Fruit fly (Drosophila melanogaster) whole organism, embryonic: ENCODE results near the gene Fdx1.

Source experiments
- Asciz ChIP-seq: fragments of 200-800 bp; sonication (Bioruptor generic); optimal IDR thresholded peaks from 2 replicates; lab custom pipeline; 2017; ENCODE audit warnings: missing biosample characterization, mild to moderate bottlenecking, missing genetic modification characterization, missing genetic modification reagents
- B-H1 ChIP-seq: fragments of 200-800 bp; sonication (Bioruptor generic); IDR thresholded peaks from 3 replicates; pipeline ENCODE4 v1.3.6; 2022; ENCODE audit warnings: missing biosample characterization, missing genetic modification characterization
- Bteb2 ChIP-seq: fragments of 200-800 bp; sonication (Bioruptor generic); optimal IDR thresholded peaks from 2 replicates; lab custom pipeline; 2016; ENCODE audit warnings: missing biosample characterization, missing genetic modification characterization
- CG10147 ChIP-seq: fragments of 200-800 bp; sonication (Bioruptor generic); optimal IDR thresholded peaks from 2 replicates; lab custom pipeline; 2019; ENCODE audit warnings: missing biosample characterization, mild to moderate bottlenecking, missing genetic modification characterization, moderate library complexity
- CG10462 ChIP-seq: fragments of 200-800 bp; sonication (Bioruptor generic); optimal IDR thresholded peaks from 2 replicates; lab custom pipeline; 2016; ENCODE audit warnings: missing biosample characterization, missing genetic modification characterization
- CG11456 ChIP-seq: fragments of 200-800 bp; sonication (Bioruptor generic); IDR thresholded peaks from 3 replicates; pipeline ENCODE4 v1.3.6; 2022; ENCODE audit warnings: missing biosample characterization, missing genetic modification characterization
- CG12104 ChIP-seq: fragments of 200-800 bp; sonication (Bioruptor generic); optimal IDR thresholded peaks from 3 replicates; lab custom pipeline; 2016; ENCODE audit warnings: missing biosample characterization, missing genetic modification characterization
- CG12219 ChIP-seq: fragments of 200-800 bp; sonication (Bioruptor generic); optimal IDR thresholded peaks from 3 replicates; lab custom pipeline; 2018; ENCODE audit warnings: missing biosample characterization, mild to moderate bottlenecking, missing genetic modification characterization
- CG15601 ChIP-seq: fragments of 200-800 bp; sonication (Bioruptor generic); optimal IDR thresholded peaks from 3 replicates; lab custom pipeline; 2019; ENCODE audit warnings: missing biosample characterization, mild to moderate bottlenecking, missing genetic modification characterization, moderate library complexity
- CG17186 ChIP-seq: fragments of 200-800 bp; sonication (Bioruptor generic); optimal IDR thresholded peaks from 3 replicates; lab custom pipeline; 2017; ENCODE audit warnings: missing biosample characterization, missing genetic modification reagents, missing genetic modification characterization
- CG17802 ChIP-seq: fragments of 200-800 bp; sonication (Bioruptor generic); optimal IDR thresholded peaks from 2 replicates; lab custom pipeline; 2018; ENCODE audit warnings: missing biosample characterization, mild to moderate bottlenecking, missing genetic modification characterization, moderate library complexity
- CG18262 ChIP-seq: fragments of 200-800 bp; optimal IDR thresholded peaks from 3 replicates; lab custom pipeline; 2019; ENCODE audit warnings: missing biosample characterization, mild to moderate bottlenecking, missing genetic modification characterization, moderate library complexity
- CG3281 ChIP-seq: fragments of 200-800 bp; sonication (Bioruptor generic); optimal IDR thresholded peaks from 3 replicates; lab custom pipeline; 2017; ENCODE audit warnings: missing biosample characterization, mild to moderate bottlenecking, missing genetic modification characterization
- CG3995 ChIP-seq: fragments of 200-800 bp; sonication (Bioruptor generic); optimal IDR thresholded peaks from 3 replicates; lab custom pipeline; 2016; ENCODE audit warnings: missing biosample characterization, missing genetic modification characterization
- CG4360 ChIP-seq: fragments of 200-800 bp; sonication (Bioruptor generic); IDR thresholded peaks from 2 replicates; pipeline ENCODE4 v1.3.6; 2022; ENCODE audit warnings: missing biosample characterization, missing genetic modification characterization
- CG4707 ChIP-seq: fragments of 200-800 bp; sonication (Bioruptor generic); optimal IDR thresholded peaks from 2 replicates; lab custom pipeline; 2018; ENCODE audit warnings: missing biosample characterization, mild to moderate bottlenecking, missing genetic modification characterization, moderate library complexity
- CG6765 ChIP-seq: fragments of 200-800 bp; sonication (Bioruptor generic); optimal IDR thresholded peaks from 3 replicates; lab custom pipeline; 2017; ENCODE audit warnings: missing biosample characterization, mild to moderate bottlenecking, missing genetic modification characterization
- CG7357 ChIP-seq: fragments of 200-800 bp; sonication (Bioruptor generic); IDR thresholded peaks from 3 replicates; pipeline ENCODE4 v1.3.6; 2022; ENCODE audit warnings: missing biosample characterization, missing genetic modification characterization
- CG7556 ChIP-seq: fragments of 200-800 bp; sonication (Bioruptor generic); optimal IDR thresholded peaks from 2 replicates; lab custom pipeline; 2017; ENCODE audit warnings: missing biosample characterization, mild to moderate bottlenecking, missing genetic modification characterization
- CG7786 ChIP-seq: fragments of 200-800 bp; sonication (Bioruptor generic); optimal IDR thresholded peaks from 2 replicates; lab custom pipeline; 2016; ENCODE audit warnings: missing biosample characterization, missing genetic modification characterization
- CG8388 ChIP-seq: fragments of 200-800 bp; sonication (Bioruptor generic); optimal IDR thresholded peaks from 2 replicates; lab custom pipeline; 2019; ENCODE audit warnings: missing biosample characterization, mild to moderate bottlenecking, missing genetic modification characterization, moderate library complexity
- CHES-1-like ChIP-seq: fragments of 200-800 bp; sonication (Bioruptor generic); optimal IDR thresholded peaks from 2 replicates; lab custom pipeline; 2016; ENCODE audit warnings: missing biosample characterization, missing genetic modification characterization
- Dad ChIP-seq: fragments of 200-800 bp; sonication (Bioruptor generic); optimal IDR thresholded peaks from 3 replicates; lab custom pipeline; 2016; ENCODE audit warnings: missing biosample characterization, missing genetic modification characterization
- Deaf1 ChIP-seq: fragments of 200-800 bp; optimal IDR thresholded peaks from 3 replicates; lab custom pipeline; 2019; ENCODE audit warnings: missing biosample characterization, mild to moderate bottlenecking, missing genetic modification characterization, moderate library complexity
- Dip3 ChIP-seq: fragments of 200-800 bp; sonication (Bioruptor generic); optimal IDR thresholded peaks from 3 replicates; lab custom pipeline; 2016; ENCODE audit warnings: missing biosample characterization, missing genetic modification characterization
- Doc2 ChIP-seq: fragments of 200-800 bp; sonication (Bioruptor generic); IDR thresholded peaks from 2 replicates; pipeline ENCODE4 v1.3.6; 2022; ENCODE audit warnings: missing biosample characterization, missing genetic modification characterization
- Hr51 ChIP-seq, 2 experiments: fragments of 200-800 bp; sonication (Bioruptor generic); optimal IDR thresholded peaks; 2 replicates in 1 of 2; 3 replicates in 1 of 2; lab custom pipeline; 2016 to 2018; ENCODE audit warnings: missing biosample characterization in 2 of 2, missing genetic modification characterization in 2 of 2, mild to moderate bottlenecking in 1 of 2, moderate library complexity in 1 of 2
- Jarid2 ChIP-seq: fragments of 200-800 bp; sonication (Bioruptor generic); optimal IDR thresholded peaks from 3 replicates; lab custom pipeline; 2017; ENCODE audit warnings: mild to moderate bottlenecking, missing biosample characterization, missing genetic modification reagents, missing genetic modification characterization
- Lpt ChIP-seq: fragments of >200 bp; optimal IDR thresholded peaks from 2 replicates; lab custom pipeline; 2018; ENCODE audit warnings: missing biosample characterization, missing genetic modification characterization
- Mes4 ChIP-seq: fragments of 200-800 bp; sonication (Bioruptor generic); optimal IDR thresholded peaks from 2 replicates; lab custom pipeline; 2016; ENCODE audit warnings: missing biosample characterization, missing genetic modification characterization
- Spps ChIP-seq: fragments of 200-800 bp; sonication (Bioruptor generic); optimal IDR thresholded peaks from 2 replicates; lab custom pipeline; 2018; ENCODE audit warnings: missing biosample characterization, mild to moderate bottlenecking, missing genetic modification characterization
- az2 ChIP-seq: fragments of 200-800 bp; sonication (Bioruptor generic); optimal IDR thresholded peaks from 3 replicates; lab custom pipeline; 2016; ENCODE audit warnings: missing biosample characterization, missing genetic modification characterization
- bab2 ChIP-seq: fragments of 200-800 bp; sonication (Bioruptor generic); optimal IDR thresholded peaks from 2 replicates; lab custom pipeline; 2016; ENCODE audit warnings: missing biosample characterization, missing genetic modification characterization
- bsh ChIP-seq, 2 experiments: fragments of 200-800 bp; sonication (Bioruptor generic); optimal IDR thresholded peaks; 2 replicates each; lab custom pipeline; 2017 to 2018; ENCODE audit warnings: mild to moderate bottlenecking in 2 of 2, missing biosample characterization in 2 of 2, missing genetic modification characterization in 2 of 2, moderate library complexity in 1 of 2
- chif ChIP-seq, 2 experiments: fragments of 200-800 bp; sonication (Bioruptor generic); optimal IDR thresholded peaks; 3 replicates each; lab custom pipeline; 2016; ENCODE audit warnings: missing biosample characterization in 2 of 2, missing genetic modification characterization in 2 of 2
- dmrt99B ChIP-seq: fragments of 200-800 bp; sonication (Bioruptor generic); optimal IDR thresholded peaks from 2 replicates; lab custom pipeline; 2018; ENCODE audit warnings: missing biosample characterization, mild to moderate bottlenecking, missing genetic modification characterization, moderate library complexity
- fu2 ChIP-seq: fragments of 200-800 bp; sonication (Bioruptor generic); optimal IDR thresholded peaks from 2 replicates; lab custom pipeline; 2016; ENCODE audit warnings: missing biosample characterization, missing genetic modification characterization
- hb ChIP-seq: fragments of 200-800 bp; sonication (Bioruptor generic); IDR thresholded peaks from 3 replicates; pipeline ENCODE4 v1.3.6; 2022; ENCODE audit warnings: missing biosample characterization, missing genetic modification characterization; ENCODE audit not compliant: partially characterized antibody
- insv ChIP-seq, 2 experiments: fragments of 200-800 bp; sonication (Bioruptor generic); optimal IDR thresholded peaks; 3 replicates each; lab custom pipeline; 2016 to 2018; ENCODE audit warnings: missing biosample characterization in 2 of 2, missing genetic modification characterization in 2 of 2
- lab ChIP-seq: fragments of 200-800 bp; sonication (Bioruptor generic); optimal IDR thresholded peaks from 3 replicates; lab custom pipeline; 2017; ENCODE audit warnings: missing biosample characterization, missing genetic modification characterization, mild to moderate bottlenecking, moderate library complexity, missing genetic modification reagents
- lbe ChIP-seq: fragments of 200-800 bp; sonication (Bioruptor generic); optimal IDR thresholded peaks from 2 replicates; lab custom pipeline; 2016; ENCODE audit warnings: missing biosample characterization, mild to moderate bottlenecking, missing genetic modification characterization
- lilli ChIP-seq: fragments of 200-800 bp; sonication (Bioruptor generic); optimal IDR thresholded peaks from 3 replicates; lab custom pipeline; 2016; ENCODE audit warnings: missing biosample characterization, missing genetic modification characterization
- luna ChIP-seq: fragments of 200-800 bp; sonication (Bioruptor generic); optimal IDR thresholded peaks from 2 replicates; lab custom pipeline; 2016; ENCODE audit warnings: missing biosample characterization, missing genetic modification characterization
- mam ChIP-seq: fragments of 200-800 bp; sonication (Bioruptor generic); optimal IDR thresholded peaks from 3 replicates; lab custom pipeline; 2016; ENCODE audit warnings: missing biosample characterization, missing genetic modification characterization
- pfk ChIP-seq: fragments of 200-800 bp; sonication (Bioruptor generic); optimal IDR thresholded peaks from 2 replicates; lab custom pipeline; 2018; ENCODE audit warnings: missing biosample characterization, mild to moderate bottlenecking, missing genetic modification characterization, moderate library complexity
- prd ChIP-seq, 3 experiments: fragments of >200 bp in 2 of 3; fragments of 200-800 bp in 1 of 3; sonication (Bioruptor generic) in 1 of 3; optimal IDR thresholded peaks in 2 of 3; IDR thresholded peaks in 1 of 3; 2 replicates in 2 of 3; 3 replicates in 1 of 3; pipeline versions ENCODE4 v1.3.6 to Lab custom; 2017 to 2022; ENCODE audit warnings: missing biosample characterization in 1 of 3, missing genetic modification characterization in 1 of 3
- pum ChIP-seq: fragments of 200-800 bp; sonication (Bioruptor generic); optimal IDR thresholded peaks from 2 replicates; lab custom pipeline; 2016; ENCODE audit warnings: missing biosample characterization, missing genetic modification characterization
- run ChIP-seq: fragments of 200-800 bp; sonication (Bioruptor generic); optimal IDR thresholded peaks from 3 replicates; lab custom pipeline; 2018; ENCODE audit warnings: missing biosample characterization, mild to moderate bottlenecking, missing genetic modification characterization
- sd ChIP-seq: fragments of 200-800 bp; sonication (Bioruptor generic); optimal IDR thresholded peaks from 3 replicates; lab custom pipeline; 2018; ENCODE audit warnings: missing biosample characterization, mild to moderate bottlenecking, missing genetic modification characterization, moderate library complexity
- tin ChIP-seq: fragments of 200-800 bp; sonication (Bioruptor generic); optimal IDR thresholded peaks from 3 replicates; lab custom pipeline; 2016; ENCODE audit warnings: missing biosample characterization, missing genetic modification characterization

Fdx1 gene

dm6 chr3L:9397156-9397555 lies 26.1 kb upstream of the Fdx1 start (continued):
- TF ChIP-seq CG12104 (GFP tag; lab: Kevin White, UChicago) (peak; percentile 62), mam (GFP tag; lab: Kevin White, UChicago) (peak; percentile 68), CG7556 (GFP tag; lab: Kevin White, UChicago) (peak; percentile 67), pum (GFP tag; lab: Kevin White, UChicago) (no peak), hb (no peak), Spps (peak; percentile 41), B-H1 (GFP tag; lab: Robert Waterston, UW) (peak; percentile 15; the same call in 1 of the 3 replicates), bab2 (GFP tag; lab: Kevin White, UChicago) (peak; percentile 44), tin (GFP tag; lab: Kevin White, UChicago) (peak; percentile 24), CG11456 (GFP tag; lab: Robert Waterston, UW) (no peak; the same call in 2 of the 3 replicates), Asciz (GFP tag; lab: Kevin White, UChicago) (peak; percentile 85), CG3281 (GFP tag; lab: Kevin White, UChicago) (peak; percentile 91), CG18262 (tag; lab: Kevin White, UChicago) (peak; percentile 46), Hr51 (GFP tag; optimal IDR thresholded peaks at IDR 0.05; lab: Kevin White, UChicago) (peak in 1 of 2 experiments; percentile 30), Lpt (no peak), CG7357 (GFP tag; lab: Robert Waterston, UW) (no peak), Doc2 (GFP tag; lab: Robert Waterston, UW) (no peak), CG15601 (tag; lab: Kevin White, UChicago) (peak; percentile 36), CG3995 (GFP tag; lab: Kevin White, UChicago) (peak; percentile 47), CG10147 (GFP tag; lab: Kevin White, UChicago) (peak; percentile 63), Bteb2 (GFP tag; lab: Kevin White, UChicago) (peak; percentile 3), az2 (GFP tag; lab: Kevin White, UChicago) (no peak), run (tag; lab: Kevin White, UChicago) (no peak), Dad (peak; percentile 59), pfk (peak; percentile 69), CG17802 (tag; lab: Kevin White, UChicago) (no peak), CG10462 (GFP tag; lab: Kevin White, UChicago) (no peak), insv (GFP tag; optimal IDR thresholded peaks at IDR 0.05; lab: Kevin White, UChicago) (no peak), CG6765 (GFP tag; lab: Kevin White, UChicago) (peak; percentile 89), lilli (GFP tag; lab: Kevin White, UChicago) (peak; percentile 17), luna (GFP tag; lab: Kevin White, UChicago) (peak; percentile 82), sd (tag; lab: Kevin White, UChicago) (no peak), CHES-1-like (GFP tag; lab: Kevin White, UChicago) (peak; percentile 9), Mes4 (GFP tag; lab: Kevin White, UChicago) (no peak), CG17186 (GFP tag; lab: Kevin White, UChicago) (peak; percentile 38), Dip3 (GFP tag; lab: Kevin White, UChicago) (no peak), CG4707 (GFP tag; lab: Kevin White, UChicago) (peak; percentile 34), prd (optimal IDR thresholded peaks at IDR 0.05; lab: Kevin White, UChicago) (no peak), prd (GFP tag; IDR thresholded peaks at IDR 0.05; lab: Robert Waterston, UW) (no peak), CG4360 (GFP tag; lab: Robert Waterston, UW) (no peak), Jarid2 (GFP tag; lab: Kevin White, UChicago) (peak; percentile 50), lab (GFP tag; lab: Kevin White, UChicago) (peak; percentile 97), chif (GFP tag; optimal IDR thresholded peaks at IDR 0.05; lab: Kevin White, UChicago) (peak in 1 of 2 experiments; percentile 1), CG7786 (GFP tag; lab: Kevin White, UChicago) (peak; percentile 31), CG12219 (GFP tag; lab: Kevin White, UChicago) (peak; percentile 30), bsh (GFP tag; optimal IDR thresholded peaks at IDR 0.05; lab: Kevin White, UChicago) (peak in 1 of 2 experiments; percentile 4), lbe (GFP tag; lab: Kevin White, UChicago) (peak; percentile 16), Deaf1 (peak; percentile 2), CG8388 (peak; percentile 70), fu2 (GFP tag; lab: Kevin White, UChicago) (no peak), dmrt99B (tag; lab: Kevin White, UChicago) (peak; percentile 55)
